Worm (Caenorhabditis elegans): ENCODE measurements around the gene nlp-23.

DNA sequence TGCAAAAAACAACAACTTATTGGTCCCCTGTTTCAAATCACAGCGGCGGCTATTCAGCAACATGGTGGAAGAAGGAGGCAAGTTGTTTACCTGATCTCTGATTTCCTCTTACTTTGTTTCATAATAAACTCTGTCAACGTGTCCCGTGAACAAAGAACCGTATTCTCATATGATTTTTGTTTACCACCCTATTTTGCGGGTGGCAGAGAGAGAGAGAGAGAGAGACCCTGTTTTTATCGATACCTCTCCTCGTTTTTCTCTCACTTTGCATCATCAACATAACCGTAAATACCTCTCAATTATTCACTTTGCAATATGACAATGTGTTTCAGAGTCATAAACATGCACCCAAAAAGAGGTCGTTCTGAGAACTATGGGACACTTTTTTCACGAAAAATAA, 25.3 kb downstream of the nlp-23 start:
- peak in 1 of 6 experiments; percentile 58 for TF ChIP-seq elt-3 (tag; optimal IDR thresholded peaks at IDR 0.05)
- no peak for TF ChIP-seq fos-1 (tag; optimal IDR thresholded peaks at IDR 0.05)
- no peak for TF ChIP-seq ztf-4 (tag; optimal IDR thresholded peaks at IDR 0.05)
- no peak for TF ChIP-seq pqm-1 (tag; optimal IDR thresholded peaks at IDR 0.05)

All from whole organism, L1 larva.